Fruit fly (Drosophila melanogaster): ENCODE measurements around the gene CG3638.

Gene CG3638

DNA sequence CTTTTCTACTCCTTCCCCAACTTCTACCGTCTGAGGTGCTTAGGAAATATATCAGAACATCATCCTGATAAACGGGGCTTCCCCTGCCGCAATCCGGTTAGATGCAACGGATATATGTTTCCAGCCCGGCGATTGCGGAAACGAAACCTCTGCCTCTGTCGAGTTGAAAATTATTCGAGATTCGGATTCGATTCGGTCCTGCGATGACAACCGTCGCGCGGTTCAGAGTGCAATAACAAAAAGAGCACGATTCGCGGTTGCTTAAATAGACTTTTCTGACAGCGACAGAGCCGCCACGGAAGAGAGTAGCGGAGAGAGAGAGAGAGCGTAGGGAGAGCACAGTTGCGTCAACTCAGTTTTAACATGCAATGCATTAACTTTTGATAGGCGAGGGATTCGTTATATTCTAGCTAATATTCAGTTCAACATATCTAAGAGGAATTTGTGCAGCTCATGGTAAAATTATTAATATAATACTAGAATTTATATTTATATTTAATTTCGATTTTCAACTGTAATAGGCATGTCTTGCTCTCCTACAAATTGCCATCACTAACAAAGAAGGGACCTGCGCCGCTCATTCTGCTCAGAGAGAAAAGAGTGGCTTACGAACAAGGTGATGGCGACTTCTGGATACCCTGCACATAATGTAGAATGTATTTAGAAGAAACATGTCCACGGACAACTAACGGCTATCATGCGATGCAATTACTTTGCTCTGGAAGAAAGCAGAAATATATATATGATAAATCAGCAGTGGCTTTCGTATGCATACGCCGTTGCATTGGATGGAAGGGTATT is 1.5 kb downstream of the CG3638 start (continued):
- peak; percentile 64; the same call in 1 of the 3 replicates for TF ChIP-seq jigr1 (GFP tag; IDR thresholded peaks at IDR 0.05)
- TF ChIP-seq sr (GFP tag; IDR thresholded peaks at IDR 0.05), result peak; percentile 67; the same call in 2 of the 3 replicates
- peak; percentile 90 for TF ChIP-seq yki (optimal IDR thresholded peaks at IDR 0.05)
- TF ChIP-seq Scr (GFP tag; IDR thresholded peaks at IDR 0.05; ENCODE audit: partially characterized antibody), result peak; percentile 22
- TF ChIP-seq CG12942 (GFP tag; optimal IDR thresholded peaks at IDR 0.05), result peak; percentile 43
- TF ChIP-seq CG8944 (GFP tag; optimal IDR thresholded peaks at IDR 0.05), result peak; percentile 58
- peak; percentile 88 for TF ChIP-seq CG31441 (GFP tag; IDR thresholded peaks at IDR 0.05)
- peak; percentile 66 for TF ChIP-seq CG1792 (GFP tag; optimal IDR thresholded peaks at IDR 0.05)
- peak; percentile 46 for TF ChIP-seq CG7987 (GFP tag; optimal IDR thresholded peaks at IDR 0.05)
- TF ChIP-seq her (GFP tag; optimal IDR thresholded peaks at IDR 0.05), result no peak
- peak; percentile 78 for TF ChIP-seq E2f1 (GFP tag; IDR thresholded peaks at IDR 0.05)
- peak; percentile 26 for TF ChIP-seq CG17186 (GFP tag; optimal IDR thresholded peaks at IDR 0.05)
- peak in 1 of 2 experiments; percentile 66 for TF ChIP-seq pan (optimal IDR thresholded peaks at IDR 0.05)
- TF ChIP-seq pan (GFP tag; optimal IDR thresholded peaks at IDR 0.05 in 1 of 2, IDR thresholded peaks at IDR 0.05 in 1 of 2), result peak in 1 of 2 experiments; percentile 88
- TF ChIP-seq Dad (GFP tag; optimal IDR thresholded peaks at IDR 0.05), result peak; percentile 75
- peak; percentile 65 for TF ChIP-seq ind (GFP tag; optimal IDR thresholded peaks at IDR 0.05)
- peak; percentile 84 for TF ChIP-seq grau (tag; optimal IDR thresholded peaks at IDR 0.05)
- peak; percentile 83 for TF ChIP-seq phol (tag; optimal IDR thresholded peaks at IDR 0.05)
- peak; percentile 75 for TF ChIP-seq CG3407 (GFP tag; optimal IDR thresholded peaks at IDR 0.05)
- no peak for TF ChIP-seq Hey (tag; optimal IDR thresholded peaks at IDR 0.05)
- peak; percentile 15; the same call in 1 of the 2 replicates for TF ChIP-seq CG4360 (GFP tag; IDR thresholded peaks at IDR 0.05)
- TF ChIP-seq CG14441 (GFP tag; IDR thresholded peaks at IDR 0.05), result peak; percentile 82
- peak; percentile 55; the same call in 1 of the 2 replicates for TF ChIP-seq CG17612 (GFP tag; IDR thresholded peaks at IDR 0.05)
- peak; percentile 51; the same call in 1 of the 3 replicates for TF ChIP-seq C15 (GFP tag; IDR thresholded peaks at IDR 0.05)
- TF ChIP-seq slou (GFP tag; optimal IDR thresholded peaks at IDR 0.05), result peak; percentile 31
- peak; percentile 81 for TF ChIP-seq pum (GFP tag; optimal IDR thresholded peaks at IDR 0.05)
- peak; percentile 73 for TF ChIP-seq CG14667 (GFP tag; IDR thresholded peaks at IDR 0.05)
- TF ChIP-seq Atf6 (GFP tag; IDR thresholded peaks at IDR 0.05), result peak; percentile 81
- peak; percentile 76 for TF ChIP-seq CG11247 (GFP tag; IDR thresholded peaks at IDR 0.05)
- TF ChIP-seq CG1024 (GFP tag; IDR thresholded peaks at IDR 0.05), result peak; percentile 78; the same call in 1 of the 2 replicates
- TF ChIP-seq CG3281 (GFP tag; optimal IDR thresholded peaks at IDR 0.05), result peak; percentile 61
- peak; percentile 64 for TF ChIP-seq CG9215 (GFP tag; IDR thresholded peaks at IDR 0.05)
- TF ChIP-seq ap (GFP tag; IDR thresholded peaks at IDR 0.05), result peak; percentile 58
- TF ChIP-seq eve (GFP tag; optimal IDR thresholded peaks at IDR 0.05), result no peak
- peak; percentile 83 for TF ChIP-seq CG9727 (GFP tag; optimal IDR thresholded peaks at IDR 0.05)
- no peak for TF ChIP-seq cad (GFP tag; optimal IDR thresholded peaks at IDR 0.05)
- no peak for TF ChIP-seq pros (GFP tag; optimal IDR thresholded peaks at IDR 0.05)
- no peak for TF ChIP-seq Sin3A (optimal IDR thresholded peaks at IDR 0.05)
- TF ChIP-seq CG12219 (GFP tag; optimal IDR thresholded peaks at IDR 0.05), result peak; percentile 77
- peak; percentile 80 for TF ChIP-seq CG18476 (GFP tag; optimal IDR thresholded peaks at IDR 0.05)
- TF ChIP-seq bbx (GFP tag; IDR thresholded peaks at IDR 0.05; ENCODE audit: partially characterized antibody), result peak; percentile 36; the same call in 1 of the 2 replicates
- peak; percentile 37 for TF ChIP-seq disco-r (GFP tag; optimal IDR thresholded peaks at IDR 0.05)
- peak; percentile 69 for TF ChIP-seq da (GFP tag; optimal IDR thresholded peaks at IDR 0.05)
- TF ChIP-seq Taf1 (GFP tag; IDR thresholded peaks at IDR 0.05), result peak; percentile 62; the same call in 1 of the 2 replicates
- TF ChIP-seq Mrtf (GFP tag; IDR thresholded peaks at IDR 0.05), result peak; percentile 74
- TF ChIP-seq Nf-YC (tag; optimal IDR thresholded peaks at IDR 0.05), result peak; percentile 62
- TF ChIP-seq CG12071 (GFP tag; optimal IDR thresholded peaks at IDR 0.05), result peak; percentile 77
- TF ChIP-seq Dll (GFP tag; IDR thresholded peaks at IDR 0.05; ENCODE audit: partially characterized antibody), result peak; percentile 66; the same call in 3 of the 4 replicates
- 0 out of 3 replicates have a peak, but pooled peaks have one; percentile 61 for TF ChIP-seq CG2199 (GFP tag; IDR thresholded peaks at IDR 0.05)
- peak; percentile 85 for TF ChIP-seq CG2678 (tag; optimal IDR thresholded peaks at IDR 0.05)

Data from whole organism, embryonic.